Fruit fly (Drosophila melanogaster) whole organism, embryonic: ENCODE measurements around the gene CG9837.
A peak's percentile ranks its signal among the peaks of the same experiment; 100 is the strongest.

Experiments
- Ada2b ChIP-seq: fragments of 200-800 bp; sonication (Bioruptor generic); IDR thresholded peaks from 2 replicates; pipeline ENCODE4 v1.3.6; 2022; ENCODE audit warnings: missing biosample characterization, missing genetic modification characterization
- Adf1 ChIP-seq: fragments of 200-800 bp; sonication (Bioruptor generic); IDR thresholded peaks from 2 replicates; pipeline ENCODE4 v1.3.6; 2022; ENCODE audit warnings: missing biosample characterization, missing genetic modification characterization
- Atf-2 ChIP-seq: fragments of 200-800 bp; sonication (Bioruptor generic); optimal IDR thresholded peaks from 2 replicates; lab custom pipeline; 2016; ENCODE audit warnings: missing biosample characterization, missing genetic modification characterization
- BtbVII ChIP-seq: fragments of 200-800 bp; sonication (Bioruptor generic); optimal IDR thresholded peaks from 3 replicates; lab custom pipeline; 2017; ENCODE audit warnings: missing biosample characterization, mild to moderate bottlenecking, missing genetic modification characterization
- C15 ChIP-seq: fragments of 200-800 bp; sonication (Bioruptor generic); IDR thresholded peaks from 3 replicates; pipeline ENCODE4 v1.3.6; 2022; ENCODE audit warnings: missing biosample characterization, missing genetic modification characterization
- CG10543 ChIP-seq: fragments of 200-800 bp; sonication (Bioruptor generic); optimal IDR thresholded peaks from 3 replicates; lab custom pipeline; 2017; ENCODE audit warnings: missing biosample characterization, mild to moderate bottlenecking, missing genetic modification characterization, moderate library complexity
- CG12071 ChIP-seq: fragments of 200-800 bp; sonication (Bioruptor generic); optimal IDR thresholded peaks from 3 replicates; lab custom pipeline; 2018; ENCODE audit warnings: missing biosample characterization, mild to moderate bottlenecking, missing genetic modification characterization
- CG13123 ChIP-seq: fragments of 200-800 bp; sonication (Bioruptor generic); optimal IDR thresholded peaks from 2 replicates; lab custom pipeline; 2016; ENCODE audit warnings: missing biosample characterization, missing genetic modification characterization
- CG13624 ChIP-seq: fragments of 200-800 bp; sonication (Bioruptor generic); optimal IDR thresholded peaks from 2 replicates; lab custom pipeline; 2016; ENCODE audit warnings: missing biosample characterization, missing genetic modification characterization
- CG14014 ChIP-seq: fragments of 200-800 bp; sonication (Bioruptor generic); IDR thresholded peaks from 2 replicates; pipeline ENCODE4 v1.3.6; 2022; ENCODE audit warnings: missing biosample characterization, missing genetic modification characterization
- CG1602 ChIP-seq: fragments of 200-800 bp; sonication (Bioruptor generic); optimal IDR thresholded peaks from 3 replicates; lab custom pipeline; 2016; ENCODE audit warnings: missing biosample characterization, missing genetic modification characterization
- CG1792 ChIP-seq: fragments of 200-800 bp; sonication (Bioruptor generic); optimal IDR thresholded peaks from 2 replicates; lab custom pipeline; 2016; ENCODE audit warnings: missing biosample characterization, missing genetic modification characterization
- CG18011 ChIP-seq: fragments of 200-800 bp; sonication (Bioruptor generic); optimal IDR thresholded peaks from 2 replicates; lab custom pipeline; 2017; ENCODE audit warnings: missing biosample characterization, missing genetic modification characterization, mild to moderate bottlenecking, moderate library complexity, missing genotype
- CG18619 ChIP-seq: fragments of 200-800 bp; sonication (Bioruptor generic); optimal IDR thresholded peaks from 3 replicates; lab custom pipeline; 2017; ENCODE audit warnings: missing biosample characterization, mild to moderate bottlenecking, missing genetic modification characterization
- CG32772 ChIP-seq: fragments of 200-800 bp; sonication (Bioruptor generic); IDR thresholded peaks from 2 replicates; pipeline ENCODE4 v1.3.6; 2022; ENCODE audit warnings: missing biosample characterization, missing genetic modification characterization
- CG3407 ChIP-seq: fragments of 200-800 bp; sonication (Bioruptor generic); optimal IDR thresholded peaks from 2 replicates; lab custom pipeline; 2018; ENCODE audit warnings: missing biosample characterization, mild to moderate bottlenecking, missing genetic modification characterization
- CG4707 ChIP-seq: fragments of 200-800 bp; sonication (Bioruptor generic); optimal IDR thresholded peaks from 2 replicates; lab custom pipeline; 2018; ENCODE audit warnings: missing biosample characterization, mild to moderate bottlenecking, missing genetic modification characterization, moderate library complexity
- CG4730 ChIP-seq: fragments of 200-800 bp; sonication (Bioruptor generic); IDR thresholded peaks from 2 replicates; pipeline ENCODE4 v1.3.6; 2022; ENCODE audit warnings: missing biosample characterization, missing genetic modification characterization
- CG4854 ChIP-seq: fragments of 200-800 bp; sonication (Bioruptor generic); optimal IDR thresholded peaks from 2 replicates; lab custom pipeline; 2016; ENCODE audit warnings: missing biosample characterization, missing genetic modification characterization, inconsistent platforms
- CG6272 ChIP-seq: fragments of 200-800 bp; sonication (Bioruptor generic); IDR thresholded peaks from 2 replicates; pipeline ENCODE4 v1.3.6; 2022; ENCODE audit warnings: missing biosample characterization, missing genetic modification characterization
- CG6791 ChIP-seq: fragments of 200-800 bp; sonication (Bioruptor generic); IDR thresholded peaks from 3 replicates; pipeline ENCODE4 v1.3.6; 2022; ENCODE audit warnings: missing biosample characterization, missing genetic modification characterization; ENCODE audit not compliant: partially characterized antibody
- Camta ChIP-seq: fragments of 200-800 bp; sonication (Bioruptor generic); optimal IDR thresholded peaks from 2 replicates; lab custom pipeline; 2016; ENCODE audit warnings: missing biosample characterization, missing genetic modification characterization
- CoRest ChIP-seq: fragments of 200-800 bp; sonication (Bioruptor generic); optimal IDR thresholded peaks from 3 replicates; lab custom pipeline; 2018; ENCODE audit warnings: missing biosample characterization, mild to moderate bottlenecking, missing genetic modification characterization, moderate library complexity
- Dref ChIP-seq: fragments of 200-800 bp; sonication (Bioruptor generic); IDR thresholded peaks from 2 replicates; pipeline ENCODE4 v1.3.6; 2022; ENCODE audit warnings: missing biosample characterization, missing genetic modification characterization
- Fer3 ChIP-seq: fragments of 200-800 bp; sonication (Bioruptor generic); optimal IDR thresholded peaks from 2 replicates; lab custom pipeline; 2018; ENCODE audit warnings: missing biosample characterization, mild to moderate bottlenecking, missing genetic modification characterization, moderate library complexity
- HLH4C ChIP-seq: fragments of 200-800 bp; sonication (Bioruptor generic); IDR thresholded peaks from 3 replicates; pipeline ENCODE4 v1.3.6; 2022; ENCODE audit warnings: missing biosample characterization, missing genetic modification characterization; ENCODE audit not compliant: partially characterized antibody
- HmgD ChIP-seq: fragments of 200-800 bp; sonication (Bioruptor generic); optimal IDR thresholded peaks from 3 replicates; lab custom pipeline; 2016; ENCODE audit warnings: missing biosample characterization, missing genetic modification characterization
- Jarid2 ChIP-seq: fragments of 200-800 bp; sonication (Bioruptor generic); optimal IDR thresholded peaks from 3 replicates; lab custom pipeline; 2017; ENCODE audit warnings: mild to moderate bottlenecking, missing biosample characterization, missing genetic modification reagents, missing genetic modification characterization
- Lim3 ChIP-seq: fragments of 200-800 bp; sonication (Bioruptor generic); IDR thresholded peaks from 2 replicates; pipeline ENCODE4 v1.3.6; 2022; ENCODE audit warnings: missing biosample characterization, missing genetic modification characterization
- Max ChIP-seq: fragments of 200-800 bp; sonication (Bioruptor generic); optimal IDR thresholded peaks from 2 replicates; lab custom pipeline; 2016; ENCODE audit warnings: missing biosample characterization, mild to moderate bottlenecking, missing genetic modification characterization
- Mrtf ChIP-seq: fragments of 200-800 bp; sonication (Bioruptor generic); IDR thresholded peaks from 3 replicates; pipeline ENCODE4 v1.3.6; 2022; ENCODE audit warnings: missing biosample characterization, missing genetic modification characterization
- bcd ChIP-seq: fragments of 200-800 bp; sonication (Bioruptor generic); optimal IDR thresholded peaks from 2 replicates; lab custom pipeline; 2017; ENCODE audit warnings: missing biosample characterization, mild to moderate bottlenecking, missing genetic modification characterization
- btn ChIP-seq: fragments of 200-800 bp; sonication (Bioruptor generic); optimal IDR thresholded peaks from 2 replicates; lab custom pipeline; 2016; ENCODE audit warnings: missing biosample characterization, missing genetic modification characterization
- cg ChIP-seq: fragments of 200-800 bp; sonication (Bioruptor generic); optimal IDR thresholded peaks from 3 replicates; lab custom pipeline; 2019; ENCODE audit warnings: missing biosample characterization, mild to moderate bottlenecking, missing genetic modification characterization, moderate library complexity
- dmrt11E ChIP-seq: fragments of 200-800 bp; sonication (Bioruptor generic); optimal IDR thresholded peaks from 3 replicates; lab custom pipeline; 2018; ENCODE audit warnings: missing biosample characterization, mild to moderate bottlenecking, missing genetic modification characterization, moderate library complexity
- gcm ChIP-seq: fragments of 200-800 bp; sonication (Bioruptor generic); optimal IDR thresholded peaks from 2 replicates; lab custom pipeline; 2019; ENCODE audit warnings: missing biosample characterization, mild to moderate bottlenecking, missing genetic modification characterization, moderate library complexity
- ham ChIP-seq: fragments of 200-800 bp; sonication (Bioruptor generic); IDR thresholded peaks from 2 replicates; pipeline ENCODE4 v1.3.6; 2022; ENCODE audit warnings: missing biosample characterization, missing genetic modification characterization
- jing ChIP-seq: fragments of 200-800 bp; sonication (Bioruptor generic); optimal IDR thresholded peaks from 2 replicates; lab custom pipeline; 2018; ENCODE audit warnings: missing biosample characterization, mild to moderate bottlenecking, missing genetic modification characterization
- lab ChIP-seq: fragments of 200-800 bp; sonication (Bioruptor generic); optimal IDR thresholded peaks from 3 replicates; lab custom pipeline; 2017; ENCODE audit warnings: missing biosample characterization, missing genetic modification characterization, mild to moderate bottlenecking, moderate library complexity, missing genetic modification reagents
- lmd ChIP-seq: fragments of 200-800 bp; sonication (Bioruptor generic); IDR thresholded peaks from 2 replicates; pipeline ENCODE4 v1.3.6; 2022; ENCODE audit warnings: missing biosample characterization, missing genetic modification characterization
- mam ChIP-seq: fragments of 200-800 bp; sonication (Bioruptor generic); optimal IDR thresholded peaks from 3 replicates; lab custom pipeline; 2016; ENCODE audit warnings: missing biosample characterization, missing genetic modification characterization
- pb ChIP-seq: fragments of 200-800 bp; sonication (Bioruptor generic); optimal IDR thresholded peaks from 3 replicates; lab custom pipeline; 2016; ENCODE audit warnings: missing biosample characterization, missing genetic modification characterization
- repo ChIP-seq: fragments of 200-800 bp; sonication (Bioruptor generic); optimal IDR thresholded peaks from 2 replicates; lab custom pipeline; 2016; ENCODE audit warnings: missing biosample characterization, missing genetic modification characterization
- salm ChIP-seq: fragments of 200-800 bp; sonication (Bioruptor generic); optimal IDR thresholded peaks from 2 replicates; lab custom pipeline; 2018; ENCODE audit warnings: missing biosample characterization, mild to moderate bottlenecking, missing genetic modification characterization
- schlank ChIP-seq: fragments of 200-800 bp; sonication (Bioruptor generic); optimal IDR thresholded peaks from 2 replicates; lab custom pipeline; 2018; ENCODE audit warnings: missing biosample characterization, mild to moderate bottlenecking, missing genetic modification characterization
- sd ChIP-seq: fragments of 200-800 bp; sonication (Bioruptor generic); optimal IDR thresholded peaks from 3 replicates; lab custom pipeline; 2018; ENCODE audit warnings: missing biosample characterization, mild to moderate bottlenecking, missing genetic modification characterization, moderate library complexity
- shn ChIP-seq: fragments of 200-800 bp; sonication (Bioruptor generic); optimal IDR thresholded peaks from 3 replicates; lab custom pipeline; 2016; ENCODE audit warnings: missing biosample characterization, missing genetic modification characterization
- stc ChIP-seq: fragments of 200-800 bp; sonication (Bioruptor generic); IDR thresholded peaks from 2 replicates; pipeline ENCODE4 v1.3.6; 2022; ENCODE audit warnings: missing biosample characterization, missing genetic modification characterization
- stwl ChIP-seq: fragments of 200-800 bp; sonication (Bioruptor generic); optimal IDR thresholded peaks from 3 replicates; lab custom pipeline; 2018; ENCODE audit warnings: missing biosample characterization, mild to moderate bottlenecking, missing genetic modification characterization, moderate library complexity
- zfh1 ChIP-seq: fragments of 200-800 bp; sonication (Bioruptor generic); IDR thresholded peaks from 3 replicates; pipeline ENCODE4 v1.3.6; 2022; ENCODE audit warnings: missing biosample characterization, missing genetic modification characterization

Gene CG9837

dm6 chr3R:8811323-8811936 is 1.9 kb downstream of the CG9837 start:
- peak; percentile 97 for TF ChIP-seq Lim3 (GFP tag; lab: Robert Waterston, UW)
- TF ChIP-seq CoRest (tag; lab: Kevin White, UChicago), result peak; percentile 99
- peak; percentile 97 for TF ChIP-seq CG13123 (GFP tag; lab: Kevin White, UChicago)
- peak; percentile 98 for TF ChIP-seq stc (GFP tag; lab: Robert Waterston, UW)
- TF ChIP-seq shn (GFP tag; lab: Kevin White, UChicago), result peak; percentile 97
- TF ChIP-seq CG4730, result peak; percentile 98
- peak; percentile 98 for TF ChIP-seq gcm
- peak; percentile 95 for TF ChIP-seq CG3407 (GFP tag; lab: Kevin White, UChicago)
- TF ChIP-seq CG6272 (GFP tag; lab: Robert Waterston, UW), result peak; percentile 96
- TF ChIP-seq stwl, result peak; percentile 61
- TF ChIP-seq btn (GFP tag; lab: Kevin White, UChicago), result peak; percentile 97
- peak; percentile 96 for TF ChIP-seq dmrt11E
- TF ChIP-seq Atf-2, result peak; percentile 99
- TF ChIP-seq CG32772 (GFP tag; lab: Robert Waterston, UW), result peak; percentile 98
- peak; percentile 99 for TF ChIP-seq Camta
- TF ChIP-seq CG6791, result no peak
- peak; percentile 99 for TF ChIP-seq CG18619 (GFP tag; lab: Kevin White, UChicago)
- TF ChIP-seq CG1792 (GFP tag; lab: Kevin White, UChicago), result peak; percentile 98
- TF ChIP-seq CG14014 (GFP tag; lab: Robert Waterston, UW), result peak; percentile 99
- TF ChIP-seq C15, result peak; percentile 98
- TF ChIP-seq CG13624 (GFP tag; lab: Kevin White, UChicago), result peak; percentile 99
- peak; percentile 99 for TF ChIP-seq zfh1 (GFP tag; lab: Robert Waterston, UW)
- TF ChIP-seq ham (GFP tag; lab: Robert Waterston, UW), result peak; percentile 97
- peak; percentile 99 for TF ChIP-seq BtbVII
- TF ChIP-seq salm (tag; lab: Kevin White, UChicago), result peak; percentile 98
- TF ChIP-seq Dref (GFP tag; lab: Robert Waterston, UW), result no peak; the same call in 1 of the 2 replicates
- peak; percentile 99 for TF ChIP-seq Fer3 (tag; lab: Kevin White, UChicago)
- peak; percentile 99 for TF ChIP-seq jing (GFP tag; lab: Kevin White, UChicago)
- peak; percentile 99; the same call in 2 of the 3 replicates for TF ChIP-seq Mrtf (GFP tag; lab: Robert Waterston, UW)
- TF ChIP-seq pb (GFP tag; lab: Kevin White, UChicago), result peak; percentile 97
- no peak for TF ChIP-seq HLH4C (GFP tag; lab: Robert Waterston, UW)
- peak; percentile 94 for TF ChIP-seq CG4707 (GFP tag; lab: Kevin White, UChicago)
- TF ChIP-seq schlank, result peak; percentile 99
- peak; percentile 92 for TF ChIP-seq Jarid2 (GFP tag; lab: Kevin White, UChicago)
- peak; percentile 98 for TF ChIP-seq CG1602
- peak; percentile 98 for TF ChIP-seq repo (GFP tag; lab: Kevin White, UChicago)
- TF ChIP-seq Max (GFP tag; lab: Kevin White, UChicago), result peak; percentile 98
- peak; percentile 99 for TF ChIP-seq bcd (GFP tag; lab: Kevin White, UChicago)
- peak; percentile 98 for TF ChIP-seq HmgD (GFP tag; lab: Kevin White, UChicago)
- TF ChIP-seq mam (GFP tag; lab: Kevin White, UChicago), result peak; percentile 99
- peak; percentile 96 for TF ChIP-seq sd (tag; lab: Kevin White, UChicago)
- peak; percentile 91 for TF ChIP-seq Adf1 (GFP tag; lab: Robert Waterston, UW)
- TF ChIP-seq CG4854, result peak; percentile 98
- TF ChIP-seq cg, result peak; percentile 84
- TF ChIP-seq lab (GFP tag; lab: Kevin White, UChicago), result peak; percentile 100
- peak; percentile 99 for TF ChIP-seq CG10543 (GFP tag; lab: Kevin White, UChicago)
- peak; percentile 92 for TF ChIP-seq CG18011 (GFP tag; lab: Kevin White, UChicago)
- peak; percentile 99 for TF ChIP-seq lmd (GFP tag; lab: Robert Waterston, UW)
- peak; percentile 99 for TF ChIP-seq CG12071 (GFP tag; lab: Kevin White, UChicago)
- peak; percentile 99 for TF ChIP-seq Ada2b
